Fruit fly (Drosophila melanogaster): Measurements from ENCODE around the gene RfC3.

Gene RfC3

DNA sequence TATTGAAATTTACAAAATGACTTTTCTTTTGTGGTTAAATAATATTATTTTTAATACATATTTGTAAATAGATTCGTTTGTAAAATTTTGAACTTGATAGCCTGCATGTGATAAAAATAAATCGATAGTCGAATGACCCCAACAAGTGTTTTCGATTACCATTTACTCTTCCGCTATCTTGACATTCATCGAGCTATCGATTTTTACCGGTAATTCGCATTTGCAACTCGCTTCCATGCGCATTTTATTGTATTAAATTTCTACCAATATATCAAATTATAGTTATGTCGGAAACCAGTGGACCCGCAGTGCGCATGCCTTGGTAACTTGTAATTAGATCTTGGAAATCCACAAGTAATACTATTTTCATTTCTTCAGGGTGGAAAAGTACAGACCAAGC is at the start of gene RfC3:
TSS of gene RfC3 (plus strand) at position 210 of the 400 bp plus-strand sequence.
- no peak for TF ChIP-seq noc (tag; optimal IDR thresholded peaks at IDR 0.05)

DNA sequence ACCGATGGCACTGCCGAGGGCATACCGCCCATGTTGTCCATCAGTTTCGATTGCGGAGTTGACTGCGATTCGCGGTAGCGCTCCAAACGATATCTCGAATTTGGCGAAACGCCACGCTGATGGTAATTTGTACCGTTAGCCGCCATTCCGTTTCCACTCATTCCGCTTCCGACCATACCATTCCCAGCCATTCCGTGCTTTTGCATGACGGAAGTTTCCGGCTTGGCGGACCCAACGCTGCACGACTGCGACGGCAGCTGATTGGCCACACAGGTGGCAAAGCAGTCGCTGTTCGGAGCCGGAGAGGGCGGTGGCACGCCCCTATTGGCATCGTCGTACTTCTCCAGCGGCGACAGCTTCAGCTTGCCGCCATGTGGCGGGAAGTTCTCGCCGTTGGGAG is 46.7 kb upstream of the RfC3 start:
- TF ChIP-seq noc (tag; optimal IDR thresholded peaks at IDR 0.05) = no peak

DNA sequence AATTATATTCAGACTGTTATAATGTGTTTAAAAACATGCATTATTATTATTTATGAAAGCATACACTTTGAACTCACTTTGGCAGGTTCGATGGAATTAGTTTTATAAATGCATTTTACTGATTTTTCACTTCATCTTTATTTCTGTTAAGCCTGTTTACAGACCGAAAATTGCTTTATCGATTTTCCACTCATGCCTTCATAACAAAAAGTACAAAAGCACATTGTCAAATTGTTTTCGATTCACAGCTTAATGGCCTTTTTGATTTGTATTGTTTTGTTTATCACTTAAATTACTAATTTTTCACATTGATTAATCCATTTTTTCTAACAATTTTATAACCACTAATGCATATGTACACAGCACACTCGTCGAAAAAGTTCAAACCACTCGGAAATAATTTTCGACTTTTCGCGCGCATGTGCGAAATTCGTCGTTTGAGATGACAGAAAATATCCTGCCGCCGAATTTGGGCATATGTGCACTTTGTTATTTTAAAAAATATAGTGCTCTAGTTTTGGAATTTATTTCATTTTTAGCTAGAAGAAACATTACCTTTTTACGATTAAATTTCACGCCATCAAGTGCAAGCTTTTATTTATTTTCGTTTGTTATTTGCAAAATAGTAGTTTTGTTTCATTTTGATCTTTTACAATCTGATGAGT is 45.3 kb upstream of the RfC3 start, which contains the start of gene rho-5:
TSS of gene rho-5 (minus strand) at position 296 of the 665 bp plus-strand sequence.
- TF ChIP-seq noc (tag; optimal IDR thresholded peaks at IDR 0.05) = no peak

DNA sequence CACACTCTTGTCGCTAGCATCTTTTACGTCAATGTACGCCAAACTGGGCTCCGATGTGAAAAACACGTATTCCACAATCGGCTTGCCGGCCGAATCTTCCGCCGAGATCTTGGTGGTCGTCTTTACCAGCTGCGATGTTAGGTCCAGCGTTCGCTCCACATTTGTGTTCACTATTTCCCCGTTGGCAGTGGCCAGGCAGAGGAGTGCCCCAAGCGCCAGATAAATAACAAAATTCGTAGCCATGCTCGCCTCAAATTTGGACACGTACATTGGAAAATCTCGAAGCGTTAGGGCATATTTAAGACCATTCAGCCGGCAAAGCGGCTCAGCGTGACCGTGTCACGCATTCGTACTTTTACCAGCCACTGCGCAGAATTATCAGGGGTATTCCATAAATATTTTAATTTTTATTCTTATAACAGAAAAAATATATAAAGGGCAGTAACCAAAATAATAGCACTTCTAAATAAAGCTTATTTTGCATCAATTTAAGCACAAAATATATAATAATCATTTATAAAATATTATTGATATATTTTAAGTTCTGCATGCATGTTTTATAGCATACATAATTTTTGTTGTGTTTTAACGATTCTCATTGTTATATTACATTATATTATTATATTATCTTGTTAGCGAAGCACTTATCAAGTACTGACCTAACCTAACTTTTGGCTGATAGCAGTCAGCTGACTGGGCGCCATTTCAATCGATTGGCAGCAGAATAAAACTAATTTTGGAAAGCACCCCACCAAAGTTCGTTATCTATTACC is 43.3 kb upstream of the RfC3 start, which contains the start of the genes CG33303 and dpr19:
TSS of gene CG33303 (minus strand) at position 294 of the 773 bp plus-strand sequence.
TSS of gene dpr19 (plus strand) at position 705 of the 773 bp plus-strand sequence.
- TF ChIP-seq noc (tag; optimal IDR thresholded peaks at IDR 0.05) = peak; percentile 11

DNA sequence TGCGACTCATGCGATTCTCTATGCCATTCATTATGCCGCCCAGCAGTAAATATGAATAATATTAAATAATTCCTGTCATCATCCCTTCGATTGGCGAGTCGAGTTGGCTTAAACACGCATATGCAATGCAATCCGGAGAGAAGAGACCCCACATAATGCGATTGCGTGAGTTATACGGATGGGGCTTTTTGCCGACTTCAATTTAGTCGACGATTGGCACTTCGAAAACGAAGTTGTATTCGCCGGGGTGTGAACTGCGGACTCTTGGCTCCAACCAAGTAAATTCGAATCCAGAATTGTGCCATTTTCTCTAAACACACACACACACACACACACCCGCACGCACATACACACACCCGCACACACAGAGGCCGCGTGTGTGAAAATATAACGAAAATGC is 42.7 kb upstream of the RfC3 start:
- TF ChIP-seq noc (tag; optimal IDR thresholded peaks at IDR 0.05) = no peak

DNA sequence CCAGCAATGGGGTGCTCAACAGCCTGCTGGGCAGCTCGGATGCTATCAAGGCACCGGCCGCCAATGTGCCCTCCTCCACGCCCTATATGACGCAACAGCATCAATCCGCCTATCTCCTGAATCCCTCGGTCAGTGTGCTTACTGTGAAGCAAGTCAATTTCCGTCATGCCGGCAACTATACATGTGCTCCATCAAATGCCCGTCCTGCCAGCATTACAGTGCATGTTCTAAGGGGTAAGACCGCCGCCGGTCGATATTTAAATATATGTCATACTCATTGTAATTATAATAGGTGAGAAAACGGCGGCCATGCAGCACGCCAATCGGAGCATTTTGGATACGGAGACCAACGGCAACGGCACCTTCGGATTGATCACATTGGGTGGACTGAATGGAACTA is 40.4 kb upstream of the RfC3 start:
- no peak for TF ChIP-seq noc (tag; optimal IDR thresholded peaks at IDR 0.05)

DNA sequence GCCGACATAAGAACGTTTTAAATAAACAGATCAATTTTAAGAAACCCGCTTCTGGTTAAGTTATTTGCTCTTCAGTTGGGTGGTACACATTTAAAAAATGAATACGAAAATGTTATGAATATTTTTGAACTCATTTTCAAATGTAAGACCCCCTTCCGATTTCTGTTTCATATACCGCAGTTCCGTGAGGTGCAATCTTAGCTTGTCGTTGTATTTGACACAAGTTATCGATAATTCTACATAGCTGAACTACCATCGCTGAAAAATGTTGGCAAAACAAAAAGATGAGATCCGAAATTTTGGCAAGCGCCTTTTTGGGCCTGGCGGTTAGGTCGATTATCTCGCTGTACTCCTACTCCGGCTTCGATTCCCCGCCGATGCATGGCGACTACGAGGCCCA is 39.1 kb upstream of the RfC3 start, which contains the start of gene gny:
TSS of gene gny (plus strand) at position 239 of the 400 bp plus-strand sequence.
- no peak for TF ChIP-seq noc (tag; optimal IDR thresholded peaks at IDR 0.05)

DNA sequence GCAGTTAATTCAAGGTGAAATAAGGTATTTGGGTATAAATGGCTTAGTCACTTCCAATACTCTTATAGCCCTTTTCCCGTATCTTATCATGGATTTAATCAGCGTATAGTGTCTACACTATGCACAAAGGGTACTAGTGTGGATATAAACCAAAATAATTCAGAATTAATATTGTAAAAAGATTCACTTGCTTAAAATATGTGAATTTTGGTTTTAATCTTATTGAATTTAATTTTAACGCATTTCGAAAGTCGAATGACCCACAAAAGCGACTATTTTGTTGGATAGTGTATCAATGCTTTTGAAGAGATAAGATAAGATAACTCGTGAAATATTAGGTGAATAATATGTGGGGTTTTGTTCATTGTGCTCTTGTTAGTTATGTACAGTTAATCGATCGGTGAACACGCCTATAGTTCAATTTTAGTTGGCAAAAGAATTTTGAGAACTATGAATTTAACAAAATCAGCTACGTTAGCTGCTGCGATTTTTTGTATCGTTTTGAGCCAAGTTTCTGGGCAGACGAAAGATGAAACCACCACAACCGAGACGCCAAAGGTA is 37.0 kb upstream of the RfC3 start, which contains the start of gene CG5096:
TSS of gene CG5096 (plus strand) at position 374 of the 561 bp plus-strand sequence.
- TF ChIP-seq noc (tag; optimal IDR thresholded peaks at IDR 0.05) = peak; percentile 97

DNA sequence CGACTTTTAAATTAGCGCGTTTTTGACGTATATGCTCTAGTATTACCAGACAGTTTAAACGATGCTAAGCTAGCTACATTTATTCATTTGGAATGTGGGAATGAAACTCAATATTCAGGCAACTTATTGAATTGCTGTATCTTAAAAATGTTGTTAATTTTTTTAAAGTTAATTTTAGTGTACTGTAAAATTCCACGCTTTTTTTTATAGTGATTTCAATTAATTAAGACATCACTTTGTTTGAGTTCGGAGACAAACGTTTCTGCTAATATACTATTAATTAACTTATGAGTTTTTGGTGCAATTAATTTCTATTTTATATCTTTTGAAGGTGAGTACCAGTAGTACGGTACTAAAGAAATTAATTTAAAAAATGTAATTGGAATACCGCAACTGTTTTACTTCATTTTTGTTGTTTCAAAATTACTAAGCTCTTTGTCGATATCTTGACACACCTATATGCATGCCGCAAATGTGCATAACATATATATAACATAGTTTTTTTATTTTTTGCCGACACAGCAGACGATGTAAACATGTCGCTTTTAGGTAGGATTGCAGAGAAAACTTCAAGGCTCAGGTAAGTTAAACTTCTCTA is 32.7 kb upstream of the RfC3 start, which contains the start of the genes Cdk1 and mRpS7:
TSS of gene Cdk1 (minus strand) at position 55 of the 598 bp plus-strand sequence.
TSS of gene mRpS7 (plus strand) at position 455 of the 598 bp plus-strand sequence.
- peak; percentile 53 for TF ChIP-seq noc (tag; optimal IDR thresholded peaks at IDR 0.05)

DNA sequence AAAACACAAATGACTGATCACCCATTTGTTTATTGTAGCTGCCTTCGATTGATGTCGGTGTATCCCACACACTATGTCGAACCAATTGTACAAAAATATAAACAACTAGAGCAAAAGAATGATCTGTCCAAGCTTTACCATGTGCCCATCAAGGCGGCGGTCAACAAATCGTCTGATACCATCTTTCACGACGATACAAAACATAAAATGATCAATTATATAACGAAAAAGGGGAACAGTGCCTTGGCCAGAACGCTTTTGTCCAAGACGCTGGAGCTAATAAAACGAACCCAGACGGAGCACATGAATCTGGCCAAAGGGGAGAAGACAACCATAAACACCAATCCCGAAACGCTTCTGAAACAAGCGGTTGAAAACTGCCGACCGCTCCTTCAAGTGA is 32.2 kb upstream of the RfC3 start:
- no peak for TF ChIP-seq noc (tag; optimal IDR thresholded peaks at IDR 0.05)

DNA sequence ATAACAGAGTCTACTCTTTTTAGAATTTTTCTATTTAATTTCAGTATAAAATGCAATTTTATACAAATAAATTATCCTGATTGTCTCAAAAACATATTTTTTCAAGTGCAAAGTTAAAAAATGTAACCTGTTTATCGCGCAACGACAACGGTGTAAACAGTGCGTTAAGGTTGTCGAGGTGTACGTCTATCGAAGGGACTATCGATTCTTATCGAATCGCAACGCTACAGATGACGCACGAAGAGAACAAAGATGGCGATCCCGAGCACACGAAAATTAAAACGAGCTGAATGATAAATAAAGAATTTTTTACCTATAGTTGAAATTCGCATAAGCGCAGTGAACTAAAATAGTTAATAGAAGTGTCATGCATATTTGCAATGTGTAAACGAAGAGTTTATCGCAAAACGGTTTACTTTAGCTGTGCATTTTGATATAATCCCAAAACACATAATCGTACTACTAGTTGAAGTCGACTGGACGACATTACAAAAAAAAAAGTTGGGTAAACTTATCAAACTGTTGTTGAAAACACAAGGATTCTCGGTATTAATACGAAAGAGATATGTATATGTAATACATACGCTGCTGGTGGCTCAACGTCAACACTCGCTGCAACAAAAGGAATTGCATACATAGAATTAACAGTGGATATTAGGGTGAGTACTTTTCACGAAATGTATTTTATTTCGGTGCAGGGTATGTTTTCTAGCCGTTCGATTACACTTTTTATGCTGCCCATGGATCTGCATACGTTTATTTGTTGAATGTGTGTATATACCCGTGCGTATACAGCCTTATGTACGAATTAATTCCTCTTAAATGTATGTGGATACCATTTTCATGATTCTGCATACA is 30.9 kb upstream of the RfC3 start, which contains the start of gene da:
TSS of gene da (plus strand) at position 237 of the 858 bp plus-strand sequence.
- peak; percentile 31 for TF ChIP-seq noc (tag; optimal IDR thresholded peaks at IDR 0.05)

DNA sequence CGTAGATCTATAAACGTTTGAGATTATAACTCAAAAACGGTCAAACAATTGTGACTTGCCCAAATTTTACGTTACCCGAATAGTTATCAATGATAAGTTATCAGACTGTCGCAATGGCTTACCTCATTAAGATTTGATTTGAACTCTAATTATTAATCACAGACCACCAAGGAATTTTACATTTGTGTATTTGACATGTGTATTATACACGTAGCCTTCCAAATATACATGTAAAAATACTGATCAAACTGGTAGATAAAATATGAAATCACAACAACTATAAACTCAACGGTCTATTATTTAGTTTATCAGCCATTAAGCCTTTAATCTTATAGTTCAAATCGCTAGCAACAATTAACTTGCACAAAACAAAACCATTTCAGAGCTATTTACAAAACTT is 25.5 kb upstream of the RfC3 start:
- no peak for TF ChIP-seq noc (tag; optimal IDR thresholded peaks at IDR 0.05)

DNA sequence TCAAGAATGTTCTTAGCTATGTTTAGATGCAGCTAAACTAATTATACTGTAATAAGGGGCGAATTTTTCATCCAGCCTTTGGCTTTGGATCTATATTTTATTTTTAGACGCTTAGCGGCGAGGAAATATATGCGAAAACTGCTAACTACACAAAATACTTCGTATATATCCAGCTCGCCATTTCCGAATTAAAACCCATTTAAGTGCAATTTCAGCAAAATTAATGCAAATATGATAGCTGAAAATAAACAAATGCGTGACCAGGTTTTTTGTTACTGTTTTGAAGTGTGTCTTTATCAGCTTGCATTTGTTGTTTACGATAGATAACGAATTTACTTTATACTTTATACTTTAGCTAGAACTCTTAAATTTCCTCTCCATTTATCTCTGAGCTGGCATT is 24.0 kb upstream of the RfC3 start:
- no peak for TF ChIP-seq noc (tag; optimal IDR thresholded peaks at IDR 0.05)

DNA sequence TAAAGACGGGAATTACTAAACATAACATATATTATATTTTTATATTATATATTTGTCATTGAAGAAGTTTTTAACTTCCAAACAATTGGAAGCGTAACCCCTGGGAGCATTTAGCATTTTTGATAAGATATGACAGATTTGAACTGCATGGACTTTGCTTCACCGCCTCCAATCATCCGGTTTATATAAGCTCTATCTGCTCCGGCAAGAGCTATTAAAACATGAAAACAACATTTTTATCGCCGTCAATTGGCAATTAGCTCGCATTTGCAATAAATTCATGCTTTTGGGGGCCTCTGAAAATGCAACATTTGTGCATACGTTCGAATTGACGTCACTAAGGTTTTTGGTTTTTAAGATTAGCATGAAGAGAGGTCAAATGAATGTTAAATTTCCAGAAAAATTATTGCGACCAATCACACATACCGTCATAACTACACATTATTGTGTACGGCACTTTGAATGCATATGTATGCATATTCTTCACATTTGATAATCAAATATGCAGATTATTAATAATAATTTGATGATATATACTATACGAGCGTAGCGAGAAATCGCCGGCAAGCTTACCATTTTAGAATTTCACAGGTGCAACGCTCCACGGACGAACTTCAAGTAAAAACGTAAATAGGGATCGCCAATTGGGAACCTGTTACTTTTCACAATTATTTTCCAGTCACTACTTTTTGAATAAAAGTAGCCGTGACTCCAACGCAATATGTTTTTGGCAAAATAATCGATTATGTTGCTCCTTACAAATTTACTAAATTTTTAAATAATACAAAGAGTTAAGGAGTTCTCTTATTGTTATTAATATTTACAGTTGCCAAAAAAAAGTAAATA is 23.1 kb upstream of the RfC3 start, which contains the start of gene Mdh1:
TSS of gene Mdh1 (minus strand) at position 691 of the 846 bp plus-strand sequence.
- no peak for TF ChIP-seq noc (tag; optimal IDR thresholded peaks at IDR 0.05)
